Worm (Caenorhabditis elegans) whole organism, L3 larva: ENCODE data around the gene gei-3.

Source experiments
- R02D3.7 ChIP-seq: fragments of 150-350 bp; optimal IDR thresholded peaks from 2 replicates; lab custom pipeline; 2014; ENCODE audit warnings: missing biosample characterization, missing genetic modification characterization
- ama-1 ChIP-seq: fragments of 150-350 bp; optimal IDR thresholded peaks from 2 replicates; lab custom pipeline; 2018
- ceh-16 ChIP-seq: sonication (generic microtip); optimal IDR thresholded peaks from 2 replicates; lab custom pipeline; 2017; ENCODE audit warnings: missing biosample characterization, missing genetic modification characterization
- ceh-28 ChIP-seq: fragments of 150-350 bp; optimal IDR thresholded peaks from 2 replicates; lab custom pipeline; 2014; ENCODE audit warnings: missing biosample characterization, missing genetic modification reagents, missing genetic modification characterization
- ceh-82 ChIP-seq: fragments of 150-350 bp; optimal IDR thresholded peaks from 2 replicates; lab custom pipeline; 2014; ENCODE audit warnings: missing biosample characterization, missing genetic modification characterization
- ceh-9 ChIP-seq: sonication (generic microtip); optimal IDR thresholded peaks from 2 replicates; lab custom pipeline; 2018; ENCODE audit warnings: missing biosample characterization, missing genetic modification characterization
- daf-12 ChIP-seq: fragments of 150-350 bp; optimal IDR thresholded peaks from 2 replicates; lab custom pipeline; 2014; ENCODE audit warnings: missing biosample characterization, missing genetic modification reagents, missing genetic modification characterization
- egl-27 ChIP-seq: sonication (generic microtip); optimal IDR thresholded peaks from 4 replicates; lab custom pipeline; 2017; ENCODE audit warnings: missing biosample characterization, missing genetic modification reagents, missing genetic modification characterization
- egl-5 ChIP-seq: fragments of 150-350 bp; optimal IDR thresholded peaks from 2 replicates; lab custom pipeline; 2017; ENCODE audit warnings: missing biosample characterization, missing genetic modification reagents, missing genetic modification characterization, inconsistent platforms
- elt-1 ChIP-seq: fragments of 150-350 bp; optimal IDR thresholded peaks from 2 replicates; lab custom pipeline; 2014; ENCODE audit warnings: missing biosample characterization, missing genetic modification characterization
- elt-2 ChIP-seq: sonication (generic microtip); optimal IDR thresholded peaks from 2 replicates; lab custom pipeline; 2016; ENCODE audit warnings: missing genetic modification reagents, mild to moderate bottlenecking, missing genetic modification characterization, missing compliant biosample characterization
- elt-3 ChIP-seq, 3 experiments: fragments of 150-350 bp in 1 of 3; sonication (generic microtip) in 2 of 3; optimal IDR thresholded peaks; 2 replicates in 2 of 3; 4 replicates in 1 of 3; lab custom pipeline; 2014 to 2017; ENCODE audit warnings: missing biosample characterization in 3 of 3, missing genetic modification characterization in 3 of 3
- eor-1 ChIP-seq, 2 experiments: fragments of 150-350 bp; optimal IDR thresholded peaks; 2 replicates each; lab custom pipeline; 2014 to 2018; ENCODE audit warnings: missing biosample characterization in 2 of 2, missing genetic modification characterization in 2 of 2
- fkh-2 ChIP-seq: fragments of 150-350 bp; optimal IDR thresholded peaks from 2 replicates; lab custom pipeline; 2014; ENCODE audit warnings: missing biosample characterization, missing genetic modification reagents, missing genetic modification characterization
- fos-1 ChIP-seq: fragments of 150-350 bp; optimal IDR thresholded peaks from 2 replicates; lab custom pipeline; 2014; ENCODE audit warnings: missing biosample characterization, missing genetic modification characterization
- hmg-11 ChIP-seq: sonication (generic microtip); optimal IDR thresholded peaks from 2 replicates; lab custom pipeline; 2016; ENCODE audit warnings: missing genetic modification characterization, missing compliant biosample characterization
- lin-15B ChIP-seq: fragments of 150-350 bp; optimal IDR thresholded peaks from 2 replicates; lab custom pipeline; 2014; ENCODE audit warnings: missing biosample characterization, missing genetic modification characterization
- lin-39 ChIP-seq: fragments of 150-350 bp; optimal IDR thresholded peaks from 2 replicates; lab custom pipeline; 2018; ENCODE audit warnings: missing biosample characterization, missing genetic modification reagents, missing genetic modification characterization
- mdl-1 ChIP-seq: fragments of 150-350 bp; optimal IDR thresholded peaks from 2 replicates; lab custom pipeline; 2014; ENCODE audit warnings: missing biosample characterization, missing genetic modification characterization
- mml-1 ChIP-seq: fragments of 150-350 bp; sonication (generic microtip); optimal IDR thresholded peaks from 3 replicates; lab custom pipeline; 2014; ENCODE audit warnings: missing biosample characterization, missing genetic modification characterization
- nfya-1 ChIP-seq: sonication (generic microtip); optimal IDR thresholded peaks from 2 replicates; lab custom pipeline; 2017; ENCODE audit warnings: missing genetic modification characterization, mild to moderate bottlenecking, missing compliant biosample characterization, antibody characterized with exemption, moderate library complexity; ENCODE audit not compliant: insufficient read depth
- nhr-237 ChIP-seq: fragments of 150-350 bp; optimal IDR thresholded peaks from 2 replicates; lab custom pipeline; 2014; ENCODE audit warnings: missing biosample characterization, missing genetic modification characterization
- nhr-25 ChIP-seq: sonication (generic microtip); optimal IDR thresholded peaks from 2 replicates; lab custom pipeline; 2017; ENCODE audit warnings: missing biosample characterization, missing genetic modification characterization
- nhr-28 ChIP-seq: fragments of 150-350 bp; optimal IDR thresholded peaks from 2 replicates; lab custom pipeline; 2014; ENCODE audit warnings: missing biosample characterization, missing genetic modification characterization
- nhr-43 ChIP-seq: sonication (generic microtip); optimal IDR thresholded peaks from 2 replicates; lab custom pipeline; 2016; ENCODE audit warnings: mild to moderate bottlenecking, missing genetic modification characterization, missing compliant biosample characterization; ENCODE audit not compliant: poor library complexity, severe bottlenecking
- nhr-67 ChIP-seq: fragments of 150-350 bp; optimal IDR thresholded peaks from 2 replicates; lab custom pipeline; 2014; ENCODE audit warnings: missing biosample characterization, missing genetic modification characterization
- pha-4 ChIP-seq: fragments of 150-350 bp; optimal IDR thresholded peaks from 2 replicates; lab custom pipeline; 2014; ENCODE audit warnings: missing biosample characterization, missing genetic modification reagents, missing genetic modification characterization
- pqm-1 ChIP-seq: fragments of 150-350 bp; optimal IDR thresholded peaks from 2 replicates; lab custom pipeline; 2017; ENCODE audit warnings: missing biosample characterization, missing genetic modification characterization, inconsistent platforms
- sea-2 ChIP-seq: fragments of 150-350 bp; sonication (generic microtip); optimal IDR thresholded peaks from 4 replicates; lab custom pipeline; 2014; ENCODE audit warnings: missing biosample characterization, missing genetic modification reagents, missing genetic modification characterization
- snpc-4 ChIP-seq: fragments of 150-350 bp; optimal IDR thresholded peaks from 2 replicates; lab custom pipeline; 2014; ENCODE audit warnings: missing biosample characterization, missing genetic modification characterization
- tbx-2 ChIP-seq: sonication (generic microtip); optimal IDR thresholded peaks from 2 replicates; lab custom pipeline; 2016; ENCODE audit warnings: mild to moderate bottlenecking, missing genetic modification characterization, missing compliant biosample characterization
- unc-39 ChIP-seq: sonication (generic microtip); optimal IDR thresholded peaks from 4 replicates; lab custom pipeline; 2017; ENCODE audit warnings: missing biosample characterization, missing genetic modification characterization
- ztf-11 ChIP-seq: fragments of 150-350 bp; optimal IDR thresholded peaks from 2 replicates; lab custom pipeline; 2014; ENCODE audit warnings: missing biosample characterization, missing genetic modification characterization
- ztf-4 ChIP-seq: fragments of 150-350 bp; optimal IDR thresholded peaks from 2 replicates; lab custom pipeline; 2014; ENCODE audit warnings: missing biosample characterization, missing genetic modification characterization

Gene gei-3

DNA sequence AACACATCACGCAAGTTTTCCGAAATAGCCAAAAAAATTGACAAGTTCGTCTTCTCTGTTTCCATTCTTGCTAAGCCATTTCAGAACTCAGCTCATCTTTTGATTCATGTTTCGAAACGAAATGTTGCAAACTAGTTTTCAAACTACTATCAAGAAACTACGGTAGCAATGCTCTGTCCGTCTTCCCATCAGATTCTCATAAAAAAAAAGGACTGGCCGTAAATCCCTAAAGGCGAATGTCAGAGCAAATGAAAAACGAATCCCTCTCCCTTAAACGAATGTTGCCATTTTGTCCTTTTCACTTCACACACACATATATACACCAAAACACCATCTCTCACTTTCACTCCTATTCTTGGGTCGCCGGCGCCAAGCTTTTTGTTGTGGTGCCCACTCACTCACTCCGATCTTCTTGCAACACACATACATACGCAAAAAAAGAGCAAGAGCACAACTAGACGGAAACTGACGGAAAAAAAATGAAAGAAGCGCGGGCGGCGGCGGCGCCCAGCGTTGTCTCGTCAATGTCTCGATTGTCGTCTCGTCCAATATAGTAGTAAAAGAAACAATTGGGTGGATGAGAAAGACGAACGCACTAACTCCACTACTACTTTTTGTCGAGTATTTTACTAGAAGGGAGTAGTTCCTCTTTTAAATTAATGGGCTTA lies 14.4 kb upstream of the gei-3 start:
- TF ChIP-seq R02D3.7 (tag; lab: Kevin White, UChicago): no peak
- TF ChIP-seq mml-1: no peak
- no peak for TF ChIP-seq ztf-11 (tag; lab: Kevin White, UChicago)
- no peak for TF ChIP-seq mdl-1 (tag; lab: Kevin White, UChicago)
- no peak for TF ChIP-seq daf-12 (tag; lab: Kevin White, UChicago)
- no peak for TF ChIP-seq sea-2
- no peak for TF ChIP-seq egl-27 (tag; lab: Kevin White, UChicago)
- TF ChIP-seq nhr-237 (tag; lab: Kevin White, UChicago): no peak
- no peak for TF ChIP-seq nhr-43 (tag; lab: Kevin White, UChicago)
- TF ChIP-seq lin-39 (tag; lab: Kevin White, UChicago): peak; percentile 53
- TF ChIP-seq hmg-11: peak; percentile 19
- peak; percentile 43 for TF ChIP-seq nfya-1 (tag; lab: Kevin White, UChicago)
- TF ChIP-seq elt-1 (tag; lab: Kevin White, UChicago): no peak
- TF ChIP-seq, all 47 proteins: peak for 3

DNA sequence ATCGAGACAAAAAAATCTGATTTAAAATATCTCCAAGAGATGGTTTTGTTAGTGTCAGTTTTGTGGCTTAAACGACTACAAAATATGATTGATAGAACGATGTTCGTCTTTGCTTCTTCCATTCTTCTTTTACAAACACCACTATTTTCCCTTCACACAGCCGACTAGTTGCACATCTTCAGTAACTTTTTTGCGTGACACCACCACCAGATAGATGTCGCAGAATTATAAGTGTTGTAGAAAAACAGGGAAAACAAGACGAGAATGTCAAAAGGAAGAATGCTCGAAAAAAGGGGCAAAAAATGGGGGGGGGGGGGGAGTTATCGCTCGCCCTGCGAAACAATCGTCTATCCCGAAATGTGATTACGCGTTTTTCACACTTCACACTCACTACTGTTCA lies 13.3 kb upstream of the gei-3 start:
- TF ChIP-seq unc-39: no peak
- no peak for TF ChIP-seq ama-1
- TF ChIP-seq elt-3 (tag; optimal IDR thresholded peaks at IDR 0.05; lab: Kevin White, UChicago): no peak
- no peak for TF ChIP-seq nhr-237 (tag; lab: Kevin White, UChicago)
- TF ChIP-seq pqm-1: no peak
- no peak for TF ChIP-seq pha-4 (tag; lab: Kevin White, UChicago)
- no peak for TF ChIP-seq snpc-4 (tag; lab: Kevin White, UChicago)
- TF ChIP-seq elt-1 (tag; lab: Kevin White, UChicago): no peak
- TF ChIP-seq nhr-25 (tag; lab: Kevin White, UChicago): no peak
- TF ChIP-seq daf-12 (tag; lab: Kevin White, UChicago): no peak
- no peak for TF ChIP-seq tbx-2 (tag; lab: Kevin White, UChicago)
- TF ChIP-seq egl-27 (tag; lab: Kevin White, UChicago): no peak
- no peak for TF ChIP-seq sea-2
- TF ChIP-seq nhr-43 (tag; lab: Kevin White, UChicago): no peak
- no peak for TF ChIP-seq ztf-4 (tag; lab: Kevin White, UChicago)
- no peak for TF ChIP-seq R02D3.7 (tag; lab: Kevin White, UChicago)
- TF ChIP-seq ceh-82 (tag; lab: Kevin White, UChicago): no peak
- TF ChIP-seq fos-1: no peak
- TF ChIP-seq ceh-28 (tag; lab: Kevin White, UChicago): no peak

DNA sequence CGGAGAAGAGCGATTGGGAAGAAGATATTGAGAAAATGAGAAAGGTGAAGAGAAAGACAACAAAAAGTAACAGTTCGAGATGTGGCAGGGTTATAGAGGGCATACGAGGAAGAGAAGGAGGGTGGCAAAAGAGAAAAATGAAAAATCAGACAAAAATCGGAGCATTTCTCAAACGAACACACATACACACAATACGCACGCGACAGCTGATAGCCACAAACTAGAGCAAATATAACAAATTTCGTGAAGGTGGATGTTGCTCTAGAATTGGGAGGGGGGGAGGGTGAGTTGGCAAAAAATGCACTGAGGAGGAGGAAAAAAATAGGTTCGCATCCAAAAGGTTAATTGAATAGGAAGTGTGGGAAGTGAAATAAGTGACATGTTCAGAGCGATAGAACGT lies 11.7 kb upstream of the gei-3 start:
- TF ChIP-seq egl-5 (tag; lab: Kevin White, UChicago) (no peak), nhr-43 (tag; lab: Kevin White, UChicago) (no peak), nhr-67 (tag; lab: Kevin White, UChicago) (no peak), daf-12 (tag; lab: Kevin White, UChicago) (no peak), unc-39 (no peak), nhr-28 (tag; lab: Kevin White, UChicago) (no peak), fkh-2 (tag; lab: Kevin White, UChicago) (no peak), lin-15B (tag; lab: Kevin White, UChicago) (no peak), ceh-9 (tag; lab: Kevin White, UChicago) (no peak), mml-1 (no peak), eor-1 (tag; optimal IDR thresholded peaks at IDR 0.05; lab: Kevin White, UChicago) (no peak)

DNA sequence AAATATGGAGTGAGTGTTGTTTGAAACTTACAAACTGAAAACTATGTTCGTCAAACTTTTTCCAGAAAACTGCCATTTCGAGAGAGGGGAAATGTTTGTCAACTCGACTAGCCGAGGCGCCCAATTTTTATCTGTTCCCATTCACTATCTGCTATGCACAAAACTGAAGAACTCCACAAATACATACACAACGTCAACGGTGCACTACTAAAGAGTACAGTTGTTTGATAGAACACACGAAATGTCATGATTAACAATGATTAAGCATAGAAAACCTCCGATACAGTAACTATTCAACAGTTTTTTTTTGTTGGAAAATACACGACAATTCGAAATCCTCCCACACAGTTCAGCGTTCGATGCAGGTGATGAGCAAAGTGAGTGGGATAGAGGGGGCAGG lies 6.1 kb upstream of the gei-3 start:
- TF ChIP-seq egl-27 (tag; lab: Kevin White, UChicago) (no peak), elt-2 (tag; lab: Kevin White, UChicago) (peak; percentile 35), unc-39 (no peak), pqm-1 (peak; percentile 44)

DNA sequence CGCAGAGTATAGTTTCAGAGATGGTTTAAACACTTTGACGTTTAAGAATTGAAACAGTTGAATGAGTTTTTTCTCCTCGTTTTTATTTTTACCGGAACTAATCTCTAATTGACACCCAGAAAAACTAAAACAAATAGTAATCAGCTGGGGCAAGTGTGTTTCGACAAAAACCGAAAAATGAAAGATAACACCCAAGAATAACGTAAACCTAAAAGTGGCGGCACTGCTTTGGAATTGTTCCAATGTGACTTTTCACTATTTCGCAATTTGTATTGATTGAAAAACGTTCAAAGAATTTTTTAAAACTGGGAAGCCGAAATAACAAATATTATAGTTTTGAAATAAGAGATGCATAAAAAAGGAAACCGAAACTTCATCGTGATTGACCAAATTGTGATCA lies 5.3 kb upstream of the gei-3 start:
- TF ChIP-seq ceh-16 (tag; lab: Kevin White, UChicago) (no peak), elt-2 (tag; lab: Kevin White, UChicago) (peak; percentile 51), pha-4 (tag; lab: Kevin White, UChicago) (peak; percentile 33)
- TF ChIP-seq, all 47 proteins: peak for 2
